Worm (Caenorhabditis elegans) whole organism, L1 larva: ENCODE measurements around the gene R160.3.

ENCODE experiments used
- F16B12.6 ChIP-seq: fragments of 150-350 bp; optimal IDR thresholded peaks from 2 replicates; lab custom pipeline; 2014; ENCODE audit warnings: missing biosample characterization, missing genetic modification characterization
- aly-2 ChIP-seq: fragments of 150-350 bp; optimal IDR thresholded peaks from 2 replicates; lab custom pipeline; 2014; ENCODE audit warnings: missing biosample characterization, missing genetic modification characterization
- ama-1 ChIP-seq: fragments of 150-350 bp; optimal IDR thresholded peaks from 2 replicates; lab custom pipeline; 2014
- ceh-8 ChIP-seq: fragments of 200-800 bp; sonication (Bioruptor generic); optimal IDR thresholded peaks from 2 replicates; lab custom pipeline; 2018; ENCODE audit warnings: mild to moderate bottlenecking, missing genetic modification characterization, moderate library complexity, missing compliant biosample characterization
- ceh-88 ChIP-seq: fragments of 200-800 bp; sonication (Bioruptor generic); IDR thresholded peaks from 2 replicates; pipeline ENCODE4 v1.3.6; 2022; ENCODE audit warnings: missing genetic modification characterization, missing compliant biosample characterization
- efl-1 ChIP-seq, 4 experiments: fragments of 150-350 bp; optimal IDR thresholded peaks in 3 of 4; peaks in 1 of 4; 1 replicate in 1 of 4; 2 replicates in 3 of 4; lab custom pipeline; 2014; ENCODE audit warnings: missing biosample characterization in 2 of 4, missing genetic modification characterization in 2 of 4, missing genetic modification reagents in 2 of 4
- egl-13 ChIP-seq: sonication (generic microtip); optimal IDR thresholded peaks from 2 replicates; lab custom pipeline; 2016; ENCODE audit warnings: missing genotype, missing genetic modification reagents, missing genetic modification characterization, missing compliant biosample characterization
- egl-27 ChIP-seq, 2 experiments: fragments of 150-350 bp in 1 of 2; sonication (generic microtip); optimal IDR thresholded peaks; 3 replicates each; lab custom pipeline; 2017 to 2018; ENCODE audit warnings: missing biosample characterization in 2 of 2, missing genetic modification characterization in 2 of 2, missing genetic modification reagents in 2 of 2
- elt-2 ChIP-seq: sonication (generic microtip); optimal IDR thresholded peaks from 2 replicates; lab custom pipeline; 2016; ENCODE audit warnings: missing genetic modification characterization, mild to moderate bottlenecking, inconsistent platforms, missing compliant biosample characterization, missing genetic modification reagents
- elt-3 ChIP-seq, 6 experiments: fragments of 150-350 bp in 1 of 6; sonication (generic microtip); optimal IDR thresholded peaks; 2 replicates each; lab custom pipeline; 2017 to 2018; ENCODE audit warnings: missing biosample characterization in 6 of 6, missing genetic modification characterization in 6 of 6, inconsistent platforms in 1 of 6
- fkh-10 ChIP-seq: sonication (generic microtip); optimal IDR thresholded peaks from 2 replicates; lab custom pipeline; 2017; ENCODE audit warnings: missing biosample characterization, missing genetic modification reagents, missing genetic modification characterization
- hlh-4 ChIP-seq: sonication (generic microtip); optimal IDR thresholded peaks from 2 replicates; lab custom pipeline; 2016; ENCODE audit warnings: mild to moderate bottlenecking, missing genetic modification characterization, missing compliant biosample characterization
- isw-1 ChIP-seq: fragments of 200-800 bp; sonication (Bioruptor generic); IDR thresholded peaks from 2 replicates; pipeline ENCODE4 v1.3.6; 2022; ENCODE audit warnings: missing genetic modification characterization, missing compliant biosample characterization
- jun-1 ChIP-seq: fragments of 150-350 bp; optimal IDR thresholded peaks from 2 replicates; lab custom pipeline; 2014; ENCODE audit warnings: missing biosample characterization, missing genetic modification reagents, missing genetic modification characterization
- lin-13 ChIP-seq: fragments of 150-350 bp; optimal IDR thresholded peaks from 2 replicates; lab custom pipeline; 2014; ENCODE audit warnings: missing biosample characterization, missing genetic modification reagents, missing genetic modification characterization
- lir-3 ChIP-seq: sonication (generic microtip); optimal IDR thresholded peaks from 2 replicates; lab custom pipeline; 2016; ENCODE audit warnings: mild to moderate bottlenecking, missing genetic modification characterization, moderate library complexity, missing compliant biosample characterization; ENCODE audit not compliant: poor library complexity
- mab-9 ChIP-seq: fragments of 200-800 bp; sonication (Bioruptor generic); IDR thresholded peaks from 2 replicates; pipeline ENCODE4 v1.3.6; 2022; ENCODE audit warnings: missing genetic modification reagents, missing genetic modification characterization, missing compliant biosample characterization
- mep-1 ChIP-seq: fragments of 150-350 bp; optimal IDR thresholded peaks from 2 replicates; lab custom pipeline; 2014; ENCODE audit warnings: missing biosample characterization, missing genetic modification characterization
- nhr-11 ChIP-seq: fragments of 150-350 bp; optimal IDR thresholded peaks from 2 replicates; lab custom pipeline; 2014; ENCODE audit warnings: missing biosample characterization, missing genetic modification characterization
- nhr-12 ChIP-seq: sonication (generic microtip); optimal IDR thresholded peaks from 2 replicates; lab custom pipeline; 2017; ENCODE audit warnings: missing biosample characterization, missing genetic modification characterization
- nhr-19 ChIP-seq: fragments of 200-800 bp; sonication (Bioruptor generic); conservative IDR thresholded peaks from 2 replicates; pipeline ENCODE4 v1.3.6; 2022; ENCODE audit warnings: missing genetic modification characterization, missing compliant biosample characterization
- nhr-237 ChIP-seq: fragments of 150-350 bp; optimal IDR thresholded peaks from 2 replicates; lab custom pipeline; 2014; ENCODE audit warnings: missing biosample characterization, missing genetic modification characterization
- nhr-47 ChIP-seq: sonication (generic microtip); optimal IDR thresholded peaks from 2 replicates; lab custom pipeline; 2016; ENCODE audit warnings: mild to moderate bottlenecking, missing genetic modification characterization, moderate library complexity, missing compliant biosample characterization
- nhr-76 ChIP-seq: sonication (generic microtip); optimal IDR thresholded peaks from 2 replicates; lab custom pipeline; 2017; ENCODE audit warnings: missing biosample characterization, missing genetic modification characterization
- nhr-77 ChIP-seq: fragments of 150-350 bp; optimal IDR thresholded peaks from 2 replicates; lab custom pipeline; 2014; ENCODE audit warnings: missing biosample characterization, missing genetic modification characterization
- pax-3 ChIP-seq: fragments of 200-800 bp; sonication (Bioruptor generic); optimal IDR thresholded peaks from 2 replicates; lab custom pipeline; 2018; ENCODE audit warnings: mild to moderate bottlenecking, missing genetic modification characterization, moderate library complexity, missing compliant biosample characterization
- pqm-1 ChIP-seq: sonication (generic microtip); optimal IDR thresholded peaks from 3 replicates; lab custom pipeline; 2017; ENCODE audit warnings: missing biosample characterization, missing genetic modification characterization
- snpc-4 ChIP-seq: fragments of 150-350 bp; optimal IDR thresholded peaks from 2 replicates; lab custom pipeline; 2014; ENCODE audit warnings: missing biosample characterization, missing genetic modification characterization
- snu-23 ChIP-seq: sonication (generic microtip); optimal IDR thresholded peaks from 2 replicates; lab custom pipeline; 2016; ENCODE audit warnings: missing genetic modification characterization, missing compliant biosample characterization
- tlp-1 ChIP-seq: fragments of 150-350 bp; optimal IDR thresholded peaks from 2 replicates; lab custom pipeline; 2014; ENCODE audit warnings: missing biosample characterization, missing genetic modification characterization
- unc-130 ChIP-seq: fragments of 150-350 bp; optimal IDR thresholded peaks from 2 replicates; lab custom pipeline; 2017; ENCODE audit warnings: missing biosample characterization, missing genetic modification characterization, inconsistent platforms
- unc-30 ChIP-seq: sonication (generic microtip); optimal IDR thresholded peaks from 2 replicates; lab custom pipeline; 2017; ENCODE audit warnings: missing biosample characterization, missing genetic modification characterization
- unc-86 ChIP-seq: sonication (generic microtip); optimal IDR thresholded peaks from 2 replicates; lab custom pipeline; 2016; ENCODE audit warnings: missing genetic modification characterization, missing compliant biosample characterization
- vab-15 ChIP-seq: sonication (generic microtip); optimal IDR thresholded peaks from 2 replicates; lab custom pipeline; 2017; ENCODE audit warnings: missing genotype, mild to moderate bottlenecking, missing genetic modification characterization, missing compliant biosample characterization
- zag-1 ChIP-seq: fragments of 150-350 bp; optimal IDR thresholded peaks from 2 replicates; lab custom pipeline; 2014; ENCODE audit warnings: missing biosample characterization, missing genetic modification characterization

R160.3 gene

DNA sequence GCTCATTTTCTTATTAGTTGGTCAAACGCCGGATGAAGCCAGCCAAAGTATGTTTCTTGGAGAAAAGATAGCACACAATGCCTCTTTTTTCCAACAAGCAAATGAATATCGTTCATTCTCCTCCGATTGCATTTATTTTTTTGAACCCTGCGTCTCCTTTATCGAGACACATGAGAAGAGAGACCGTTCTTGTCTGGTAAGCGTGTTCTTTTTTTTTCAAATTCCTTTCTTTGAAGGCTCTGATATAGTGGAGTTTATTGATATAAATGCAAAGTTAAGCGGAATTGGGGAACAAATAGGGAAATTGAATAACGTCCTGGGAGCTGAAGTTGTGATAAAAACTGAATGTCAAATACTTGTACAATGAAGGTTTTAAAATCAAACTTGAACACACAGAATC is 3.6 kb downstream of the R160.3 start, which contains the start of gene F14H12.7:
F14H12.7 (minus strand) TSS at position 101 of the 400 bp plus-strand sequence.
- no peak for TF ChIP-seq ama-1 (lab: Kevin White, UChicago)
- no peak for TF ChIP-seq mep-1 (tag; lab: Kevin White, UChicago)
- TF ChIP-seq pqm-1 (tag; lab: Kevin White, UChicago): no peak
- no peak for TF ChIP-seq lir-3
- no peak for TF ChIP-seq egl-13

DNA sequence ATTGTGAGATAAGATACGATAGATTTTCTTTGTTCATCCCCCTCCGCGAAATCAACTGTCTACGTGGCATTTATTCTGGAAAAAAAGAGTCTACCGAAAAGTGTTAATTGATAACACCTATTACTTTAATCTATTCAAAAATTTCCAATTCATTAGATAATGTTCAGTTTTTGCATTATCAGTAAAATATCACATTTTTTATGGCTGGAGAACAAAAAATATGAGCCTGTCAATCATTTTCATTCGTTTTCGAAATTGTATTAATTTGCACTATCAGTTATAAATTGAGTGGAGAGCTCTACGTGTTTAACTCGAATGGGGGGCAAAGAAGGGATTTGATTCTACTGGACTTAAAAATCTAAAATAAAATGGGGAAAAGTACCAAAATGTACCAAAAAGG is 7.1 kb downstream of the R160.3 start:
- TF ChIP-seq zag-1 (tag; lab: Kevin White, UChicago) (no peak), elt-3 (tag; optimal IDR thresholded peaks at IDR 0.05; lab: Kevin White, UChicago) (no peak), tlp-1 (tag; lab: Kevin White, UChicago) (no peak), elt-2 (no peak), ceh-8 (GFP tag; lab: Kevin White, UChicago) (no peak), nhr-76 (tag; lab: Kevin White, UChicago) (no peak), pax-3 (tag; lab: Kevin White, UChicago) (no peak), ceh-88 (GFP tag; lab: Robert Waterston, UW) (no peak), vab-15 (tag; lab: Kevin White, UChicago) (no peak), unc-30 (tag; lab: Kevin White, UChicago) (no peak), fkh-10 (no peak), nhr-19 (GFP tag; lab: Robert Waterston, UW) (no peak), nhr-11 (tag; lab: Kevin White, UChicago) (no peak), mab-9 (GFP tag; lab: Robert Waterston, UW) (no peak), egl-27 (tag; optimal IDR thresholded peaks at IDR 0.05; lab: Kevin White, UChicago) (no peak), pqm-1 (tag; lab: Kevin White, UChicago) (no peak)

DNA sequence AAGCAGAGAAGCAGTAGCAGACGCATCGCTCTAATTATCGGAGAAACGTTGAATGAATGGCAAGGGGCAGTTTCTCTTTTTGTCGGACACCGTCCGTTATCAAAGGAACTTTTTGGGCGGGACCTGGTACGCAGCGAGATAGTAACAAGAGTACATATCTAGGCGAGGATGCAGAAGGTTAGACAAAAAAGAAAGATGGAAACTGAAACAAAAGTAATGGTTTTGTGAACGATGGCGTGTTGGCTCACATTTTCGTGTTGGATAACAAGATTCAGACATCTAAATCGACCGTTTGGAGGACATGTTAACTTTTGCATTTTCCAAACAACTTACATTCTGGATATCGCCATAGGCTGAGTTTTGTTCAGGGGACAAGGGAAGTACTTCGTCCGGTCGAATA is 8.7 kb downstream of the R160.3 start, which contains the start of gene F14H12.6:
F14H12.6 (minus strand) TSS at position 101 of the 400 bp plus-strand sequence.
- TF ChIP-seq F16B12.6 (tag; lab: Kevin White, UChicago): no peak
- TF ChIP-seq unc-130 (tag; lab: Kevin White, UChicago): no peak
- TF ChIP-seq snu-23: no peak

DNA sequence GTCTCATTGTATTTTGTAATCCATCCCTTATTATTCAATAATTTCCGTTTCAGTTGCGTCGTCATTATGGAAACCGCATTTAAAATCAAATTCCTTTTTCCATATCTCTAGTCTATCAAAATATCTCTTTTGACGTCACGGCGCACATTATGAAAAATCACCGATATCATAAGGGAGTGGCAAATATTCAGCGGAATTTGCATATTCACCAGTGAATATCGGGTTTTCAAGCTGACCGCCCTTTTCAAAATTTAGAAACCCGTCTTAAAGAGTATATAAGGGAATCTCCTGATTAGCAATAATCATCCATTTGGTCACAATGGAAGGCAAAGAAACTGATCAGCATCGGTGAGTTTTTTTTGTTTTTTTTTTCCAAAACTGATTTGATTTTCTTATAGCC is 12.8 kb downstream of the R160.3 start, which contains the start of gene col-165:
col-165 (plus strand) TSS at position 301 of the 400 bp plus-strand sequence.
- TF ChIP-seq efl-1 (optimal IDR thresholded peaks at IDR 0.05; lab: Kevin White, UChicago) (no peak), efl-1 (GFP tag; optimal IDR thresholded peaks at IDR 0.05 in 1 of 2; lab: Kevin White, UChicago) (no peak), snpc-4 (tag; lab: Kevin White, UChicago) (no peak), isw-1 (GFP tag; lab: Robert Waterston, UW) (no peak), tlp-1 (tag; lab: Kevin White, UChicago) (no peak), nhr-47 (tag; lab: Kevin White, UChicago) (no peak), lin-13 (GFP tag; lab: Kevin White, UChicago) (no peak), nhr-237 (tag; lab: Kevin White, UChicago) (no peak), mep-1 (tag; lab: Kevin White, UChicago) (no peak), zag-1 (tag; lab: Kevin White, UChicago) (no peak), pqm-1 (tag; lab: Kevin White, UChicago) (no peak), jun-1 (tag; lab: Kevin White, UChicago) (no peak), nhr-12 (tag; lab: Kevin White, UChicago) (no peak)

DNA sequence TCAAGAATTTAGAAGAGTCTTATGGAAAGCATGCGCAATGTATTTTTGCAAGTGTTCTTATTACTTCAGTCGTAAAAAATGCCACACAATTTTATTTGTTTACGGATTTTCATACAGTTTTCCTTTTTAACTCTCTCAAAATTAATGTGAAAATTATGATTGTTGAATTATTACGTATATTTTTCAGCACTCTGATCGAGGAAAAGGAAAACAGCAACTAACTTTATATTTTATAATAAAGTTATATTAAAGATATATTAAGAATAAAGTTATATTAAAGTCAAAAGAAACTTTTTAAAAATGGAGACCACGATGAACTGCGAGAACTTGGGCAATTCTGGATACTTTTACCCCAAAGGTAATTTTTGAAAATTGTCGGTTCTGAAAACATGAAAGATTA is 15.9 kb downstream of the R160.3 start, which contains the start of gene F14H12.2:
F14H12.2 (plus strand) TSS at position 301 of the 400 bp plus-strand sequence.
- no peak for TF ChIP-seq snu-23
- TF ChIP-seq hlh-4 (tag; lab: Kevin White, UChicago): no peak
- TF ChIP-seq egl-27 (tag; optimal IDR thresholded peaks at IDR 0.05; lab: Kevin White, UChicago): no peak
- no peak for TF ChIP-seq nhr-77
- no peak for TF ChIP-seq mep-1 (tag; lab: Kevin White, UChicago)
- no peak for TF ChIP-seq unc-86
- no peak for TF ChIP-seq elt-2
- no peak for TF ChIP-seq aly-2 (tag; lab: Kevin White, UChicago)
